ENCODE assay signal across 1 fruit fly cellular context in the genomic region with DNA sequence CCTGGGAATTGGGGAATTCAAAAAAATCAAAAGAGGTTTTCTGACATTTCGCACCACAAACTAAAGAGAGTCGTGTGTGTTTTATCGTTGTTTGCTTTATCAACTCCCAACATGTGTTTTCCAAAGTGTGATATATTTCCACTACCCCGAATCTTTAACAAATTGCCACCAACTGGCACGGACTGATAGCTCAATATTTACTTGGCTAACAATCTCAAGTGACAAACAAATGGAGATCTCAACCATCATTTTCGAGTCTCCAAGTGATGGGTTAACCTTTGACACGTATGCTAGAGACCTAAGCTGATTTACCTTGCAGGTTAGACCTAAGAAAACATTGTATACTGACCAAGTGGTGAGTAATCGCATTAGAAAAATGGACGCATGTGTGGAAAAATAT.
TF ChIP-seq lines count a peak whose summit lies in the region.

No protein-coding gene starts in this region.

TF ChIP-seq in whole organism, embryonic, 481 proteins besides CTCF, POLR2A, EP300 and RAD21 (continued from another document):
- TF ChIP-seq Deaf1 (tag; optimal IDR thresholded peaks at IDR 0.05; lab: Kevin White, UChicago) (no peak), ab (GFP tag; optimal IDR thresholded peaks at IDR 0.05; lab: Kevin White, UChicago) (no peak), CG15479 (GFP tag; optimal IDR thresholded peaks at IDR 0.05; lab: Kevin White, UChicago) (peak; percentile 52), stwl (tag; optimal IDR thresholded peaks at IDR 0.05; lab: Kevin White, UChicago) (no peak), ken (GFP tag; IDR thresholded peaks at IDR 0.05; lab: Robert Waterston, UW) (no peak), CG7786 (GFP tag; optimal IDR thresholded peaks at IDR 0.05; lab: Kevin White, UChicago) (no peak), CrebB (tag; optimal IDR thresholded peaks at IDR 0.05; lab: Kevin White, UChicago) (no peak), scrt (GFP tag; optimal IDR thresholded peaks at IDR 0.05; lab: Kevin White, UChicago) (no peak), HLH3B (GFP tag; IDR thresholded peaks at IDR 0.05; lab: Robert Waterston, UW) (no peak), Dref (GFP tag; IDR thresholded peaks at IDR 0.05; lab: Robert Waterston, UW) (no peak), NFAT (GFP tag; IDR thresholded peaks at IDR 0.05; lab: Robert Waterston, UW) (no peak), CG34376 (GFP tag; optimal IDR thresholded peaks at IDR 0.05; lab: Kevin White, UChicago) (no peak), CG31441 (GFP tag; IDR thresholded peaks at IDR 0.05; lab: Robert Waterston, UW) (peak; percentile 22; the same call in 1 of the 2 replicates), HmgD (GFP tag; optimal IDR thresholded peaks at IDR 0.05; lab: Kevin White, UChicago) (no peak), CG10147 (GFP tag; optimal IDR thresholded peaks at IDR 0.05; lab: Kevin White, UChicago) (no peak), CG12071 (GFP tag; optimal IDR thresholded peaks at IDR 0.05; lab: Kevin White, UChicago) (no peak), CG6765 (GFP tag; optimal IDR thresholded peaks at IDR 0.05; lab: Kevin White, UChicago) (peak; percentile 2), tgo (GFP tag; IDR thresholded peaks at IDR 0.05; lab: Robert Waterston, UW) (no peak), repo (GFP tag; optimal IDR thresholded peaks at IDR 0.05; lab: Kevin White, UChicago) (no peak), Stat92E (GFP tag; optimal IDR thresholded peaks at IDR 0.05; lab: Kevin White, UChicago) (no peak), CG31365 (tag; optimal IDR thresholded peaks at IDR 0.05; lab: Kevin White, UChicago) (peak; percentile 1), CG8924 (tag; optimal IDR thresholded peaks at IDR 0.05; lab: Kevin White, UChicago) (peak; percentile 9), CG4617 (GFP tag; optimal IDR thresholded peaks at IDR 0.05; lab: Kevin White, UChicago; ENCODE audit: borderline replicate concordance) (no peak), CG14860 (GFP tag; IDR thresholded peaks at IDR 0.05; lab: Robert Waterston, UW; ENCODE audit: partially characterized antibody) (no peak), mirr (GFP tag; optimal IDR thresholded peaks at IDR 0.05; lab: Kevin White, UChicago) (no peak), CG30431 (GFP tag; optimal IDR thresholded peaks at IDR 0.05; lab: Kevin White, UChicago) (no peak), gfzf (GFP tag; optimal IDR thresholded peaks at IDR 0.05; lab: Kevin White, UChicago) (no peak), CG5953 (GFP tag; IDR thresholded peaks at IDR 0.05; lab: Robert Waterston, UW) (no peak), fd64A (GFP tag; optimal IDR thresholded peaks at IDR 0.05; lab: Kevin White, UChicago) (no peak), B-H2 (GFP tag; optimal IDR thresholded peaks at IDR 0.05; lab: Kevin White, UChicago) (no peak), CG10654 (GFP tag; optimal IDR thresholded peaks at IDR 0.05; lab: Kevin White, UChicago) (no peak)
